Fruit fly (Drosophila melanogaster): ENCODE measurements around the gene CG7988.

Gene CG7988

dm6 chr3R:18215300-18215699, 5.0 kb upstream of the CG7988 start (continued):
- TF ChIP-seq Max (GFP tag; optimal IDR thresholded peaks at IDR 0.05) (no peak), Ets65A (GFP tag) (peak; percentile 92), CG1024 (GFP tag; IDR thresholded peaks at IDR 0.05) (no peak), fru (optimal IDR thresholded peaks at IDR 0.05) (no peak), Ets97D (GFP tag; optimal IDR thresholded peaks at IDR 0.05) (peak; percentile 50), gcm (GFP tag; optimal IDR thresholded peaks at IDR 0.05) (no peak), CG11456 (GFP tag; IDR thresholded peaks at IDR 0.05) (no peak; the same call in 2 of the 3 replicates), Hand (GFP tag; optimal IDR thresholded peaks at IDR 0.05) (no peak), tna (GFP tag; IDR thresholded peaks at IDR 0.05; ENCODE audit: partially characterized antibody) (peak; percentile 14; the same call in 1 of the 2 replicates), CG32767 (GFP tag; IDR thresholded peaks at IDR 0.05) (peak; percentile 33; the same call in 1 of the 2 replicates), CG14441 (GFP tag; IDR thresholded peaks at IDR 0.05) (no peak), odd (GFP tag; optimal IDR thresholded peaks at IDR 0.05) (no peak), z (GFP tag; IDR thresholded peaks at IDR 0.05) (no peak), scrt (GFP tag; optimal IDR thresholded peaks at IDR 0.05) (no peak), CG3281 (GFP tag; optimal IDR thresholded peaks at IDR 0.05) (no peak), NFAT (GFP tag; IDR thresholded peaks at IDR 0.05) (peak; percentile 39; the same call in 1 of the 2 replicates), Rx (GFP tag; IDR thresholded peaks at IDR 0.05) (no peak), CG18764 (GFP tag; optimal IDR thresholded peaks at IDR 0.05) (peak; percentile 1), CG6791 (GFP tag; IDR thresholded peaks at IDR 0.05; ENCODE audit: partially characterized antibody) (peak; percentile 67), Nf-YC (tag; optimal IDR thresholded peaks at IDR 0.05) (no peak), HLH3B (GFP tag; IDR thresholded peaks at IDR 0.05) (no peak), luna (GFP tag; optimal IDR thresholded peaks at IDR 0.05) (no peak), CG9215 (GFP tag; IDR thresholded peaks at IDR 0.05) (no peak), jing (GFP tag; optimal IDR thresholded peaks at IDR 0.05) (no peak), CG9727 (GFP tag; optimal IDR thresholded peaks at IDR 0.05) (peak; percentile 10), Jarid2 (GFP tag; optimal IDR thresholded peaks at IDR 0.05) (no peak), Aef1 (GFP tag; IDR thresholded peaks at IDR 0.05) (no peak; the same call in 2 of the 3 replicates), sd (tag; optimal IDR thresholded peaks at IDR 0.05) (no peak), Dek (tag; optimal IDR thresholded peaks at IDR 0.05) (peak; percentile 23), ara (GFP tag; IDR thresholded peaks at IDR 0.05) (no peak), Gsc (GFP tag; IDR thresholded peaks at IDR 0.05) (no peak), pita (GFP tag; optimal IDR thresholded peaks at IDR 0.05) (no peak), Eip74EF (GFP tag; optimal IDR thresholded peaks at IDR 0.05) (no peak), CG15696 (tag; optimal IDR thresholded peaks at IDR 0.05) (no peak), Hr51 (GFP tag; optimal IDR thresholded peaks at IDR 0.05) (peak in 1 of 2 experiments; percentile 19), crp (GFP tag; optimal IDR thresholded peaks at IDR 0.05) (no peak), tx (GFP tag; optimal IDR thresholded peaks at IDR 0.05) (no peak), Abd-B (GFP tag; optimal IDR thresholded peaks at IDR 0.05) (peak; percentile 17), CG12104 (GFP tag; optimal IDR thresholded peaks at IDR 0.05) (no peak), CG17359 (tag; optimal IDR thresholded peaks at IDR 0.05) (peak; percentile 19), CG6654 (GFP tag; optimal IDR thresholded peaks at IDR 0.05) (no peak), CG2116 (GFP tag; optimal IDR thresholded peaks at IDR 0.05) (peak; percentile 53), CG11504 (tag; optimal IDR thresholded peaks at IDR 0.05) (no peak), CG17186 (GFP tag; optimal IDR thresholded peaks at IDR 0.05) (no peak), CG7963 (GFP tag; IDR thresholded peaks at IDR 0.05; ENCODE audit: partially characterized antibody) (no peak), CG12236 (GFP tag; optimal IDR thresholded peaks at IDR 0.05) (no peak), vnd (GFP tag; IDR thresholded peaks at IDR 0.05; ENCODE audit: partially characterized antibody) (peak; percentile 53; the same call in 2 of the 3 replicates), twi (tag; optimal IDR thresholded peaks at IDR 0.05) (no peak), gt (GFP tag; IDR thresholded peaks at IDR 0.05) (no peak), CG2712 (tag; optimal IDR thresholded peaks at IDR 0.05) (no peak), TFAM (GFP tag; optimal IDR thresholded peaks at IDR 0.05) (no peak)

Data from whole organism, embryonic.